Worm (Caenorhabditis elegans): Measurements from ENCODE around the gene cnnm-2.

DNA sequence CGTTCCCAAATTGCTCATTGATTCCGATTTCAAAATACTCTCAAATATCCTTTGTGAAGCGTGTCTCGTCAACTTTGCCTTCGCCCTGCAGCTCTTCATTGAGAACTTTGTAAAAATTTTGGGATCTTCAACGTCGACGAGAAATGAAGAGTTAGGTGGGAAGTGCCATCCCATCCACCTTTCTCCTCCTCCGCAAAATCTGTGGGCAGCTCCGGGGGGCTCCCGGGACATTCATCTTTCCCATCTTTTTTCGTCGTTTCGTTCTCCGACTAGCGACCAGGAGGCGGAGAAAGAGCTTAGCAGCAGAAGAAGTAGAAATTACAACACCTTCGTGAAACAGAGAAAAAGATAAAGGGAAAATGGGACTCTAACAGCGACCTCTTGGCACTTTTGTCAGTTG lies 49.0 kb upstream of the cnnm-2 start:
- no peak for TF ChIP-seq ref-1 (GFP tag; conservative IDR thresholded peaks at IDR 0.05)
- no peak for TF ChIP-seq flt-1 (GFP tag; IDR thresholded peaks at IDR 0.05)
- TF ChIP-seq tab-1 (GFP tag; IDR thresholded peaks at IDR 0.05): no peak
- TF ChIP-seq med-1 (GFP tag; optimal IDR thresholded peaks at IDR 0.05; ENCODE audit: insufficient read depth): no peak
- no peak for TF ChIP-seq ztf-23 (GFP tag; IDR thresholded peaks at IDR 0.05)

Measured in whole organism, midembryonic.